Fruit fly (Drosophila melanogaster) whole organism, prepupa: ENCODE measurements around the gene CG32755.
"Not testable (repeated sequence)": the region's sequence is repeated elsewhere in the genome, so short reads cannot be mapped to it uniquely, and the experiment has no call there.

ENCODE experiments used
- CG10669 ChIP-seq: fragments of 200-800 bp; sonication (Bioruptor generic); optimal IDR thresholded peaks from 3 replicates; lab custom pipeline; 2018; ENCODE audit warnings: missing biosample characterization, mild to moderate bottlenecking, missing genetic modification characterization, moderate library complexity
- Ets96B ChIP-seq: fragments of 200-800 bp; optimal IDR thresholded peaks from 2 replicates; lab custom pipeline; 2019; ENCODE audit warnings: missing biosample characterization, mild to moderate bottlenecking, missing genetic modification characterization, moderate library complexity
- Lpt ChIP-seq: fragments of 200-800 bp; sonication (Bioruptor generic); optimal IDR thresholded peaks from 3 replicates; lab custom pipeline; 2016; ENCODE audit warnings: missing biosample characterization, missing genetic modification characterization
- vri ChIP-seq: fragments of 200-800 bp; sonication (Bioruptor generic); optimal IDR thresholded peaks from 3 replicates; lab custom pipeline; 2016; ENCODE audit warnings: missing biosample characterization, mild to moderate bottlenecking, missing genetic modification characterization

DNA sequence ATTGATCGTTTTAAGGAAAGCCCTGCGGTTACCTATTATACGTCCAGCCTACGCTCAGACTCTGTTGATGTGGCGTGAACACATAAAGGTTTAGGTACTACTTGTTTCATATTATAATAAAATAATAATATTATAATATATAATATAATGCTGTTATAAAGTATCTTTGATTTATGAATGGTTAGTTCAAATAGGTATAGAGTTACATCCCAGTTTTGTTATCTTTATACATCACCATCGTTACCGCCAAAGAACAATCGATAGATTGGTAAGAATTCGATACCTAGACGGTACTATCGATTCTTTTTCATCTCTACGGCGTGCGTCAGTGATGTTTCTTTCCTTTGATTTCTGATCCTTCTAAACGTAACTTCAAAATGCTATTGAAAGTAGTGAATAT lies 7.7 kb upstream of the CG32755 start, which contains the start of gene CG12728:
- not testable (repeated sequence) for TF ChIP-seq CG10669 (GFP tag; lab: Kevin White, UChicago); Ets96B (tag; lab: Kevin White, UChicago); Lpt (GFP tag; lab: Kevin White, UChicago); vri (GFP tag; lab: Kevin White, UChicago)
